Fruit fly (Drosophila melanogaster) whole organism, embryonic: Measurements from ENCODE around the gene Dbp21E2.

ENCODE experiments used
- Atf3 ChIP-seq: fragments of 200-800 bp; sonication (Bioruptor generic); optimal IDR thresholded peaks from 3 replicates; lab custom pipeline; 2016; ENCODE audit warnings: missing biosample characterization, missing genetic modification characterization
- CG12071 ChIP-seq: fragments of 200-800 bp; sonication (Bioruptor generic); optimal IDR thresholded peaks from 3 replicates; lab custom pipeline; 2018; ENCODE audit warnings: missing biosample characterization, mild to moderate bottlenecking, missing genetic modification characterization
- CG1233 ChIP-seq: fragments of 200-800 bp; sonication (Bioruptor generic); optimal IDR thresholded peaks from 4 replicates; lab custom pipeline; 2018; ENCODE audit warnings: missing biosample characterization, mild to moderate bottlenecking, missing genetic modification characterization
- CG1603 ChIP-seq: fragments of 200-800 bp; sonication (Bioruptor generic); optimal IDR thresholded peaks from 2 replicates; lab custom pipeline; 2019; ENCODE audit warnings: missing biosample characterization, mild to moderate bottlenecking, missing genetic modification characterization, moderate library complexity
- CG17359 ChIP-seq: fragments of 200-800 bp; sonication (Bioruptor generic); optimal IDR thresholded peaks from 3 replicates; lab custom pipeline; 2018; ENCODE audit warnings: missing biosample characterization, mild to moderate bottlenecking, missing genetic modification characterization, moderate library complexity
- CG17829 ChIP-seq: fragments of 200-800 bp; optimal IDR thresholded peaks from 2 replicates; lab custom pipeline; 2019; ENCODE audit warnings: missing biosample characterization, mild to moderate bottlenecking, missing genetic modification characterization, moderate library complexity
- CG2199 ChIP-seq: fragments of 200-800 bp; sonication (Bioruptor generic); IDR thresholded peaks from 3 replicates; pipeline ENCODE4 v1.3.6; 2022; ENCODE audit warnings: missing biosample characterization, missing genetic modification characterization
- CG2202 ChIP-seq: fragments of 200-800 bp; sonication (Bioruptor generic); optimal IDR thresholded peaks from 2 replicates; lab custom pipeline; 2018; ENCODE audit warnings: missing biosample characterization, mild to moderate bottlenecking, missing genetic modification characterization
- CG31365 ChIP-seq: fragments of 200-800 bp; sonication (Bioruptor generic); optimal IDR thresholded peaks from 2 replicates; lab custom pipeline; 2018; ENCODE audit warnings: missing biosample characterization, mild to moderate bottlenecking, missing genetic modification characterization
- CG32767 ChIP-seq: fragments of 200-800 bp; sonication (Bioruptor generic); IDR thresholded peaks from 2 replicates; pipeline ENCODE4 v1.3.6; 2022; ENCODE audit warnings: missing biosample characterization, missing genetic modification characterization
- CG33557 ChIP-seq: fragments of 200-800 bp; sonication (Bioruptor generic); optimal IDR thresholded peaks from 2 replicates; lab custom pipeline; 2019; ENCODE audit warnings: missing biosample characterization, mild to moderate bottlenecking, missing genetic modification characterization, moderate library complexity
- CG3407 ChIP-seq: fragments of 200-800 bp; sonication (Bioruptor generic); optimal IDR thresholded peaks from 2 replicates; lab custom pipeline; 2018; ENCODE audit warnings: missing biosample characterization, mild to moderate bottlenecking, missing genetic modification characterization
- CG34376 ChIP-seq: fragments of 200-800 bp; sonication (Bioruptor generic); optimal IDR thresholded peaks from 2 replicates; lab custom pipeline; 2018; ENCODE audit warnings: missing biosample characterization, mild to moderate bottlenecking, missing genetic modification characterization
- CG4617 ChIP-seq: fragments of 200-800 bp; sonication (Bioruptor generic); optimal IDR thresholded peaks from 3 replicates; lab custom pipeline; 2016; ENCODE audit warnings: missing biosample characterization, missing genetic modification characterization, borderline replicate concordance
- CG6254 ChIP-seq: fragments of 200-800 bp; sonication (Bioruptor generic); optimal IDR thresholded peaks from 3 replicates; lab custom pipeline; 2017; ENCODE audit warnings: mild to moderate bottlenecking, missing biosample characterization, missing genetic modification reagents, missing genetic modification characterization
- CG6272 ChIP-seq: fragments of 200-800 bp; sonication (Bioruptor generic); IDR thresholded peaks from 2 replicates; pipeline ENCODE4 v1.3.6; 2022; ENCODE audit warnings: missing biosample characterization, missing genetic modification characterization
- CG8290 ChIP-seq, 3 experiments: fragments of 200-800 bp; sonication (Bioruptor generic); optimal IDR thresholded peaks; 2 replicates each; lab custom pipeline; 2016 to 2019; ENCODE audit warnings: missing biosample characterization in 3 of 3, missing genetic modification characterization in 3 of 3, mild to moderate bottlenecking in 2 of 3, moderate library complexity in 1 of 3
- CG9215 ChIP-seq: fragments of 200-800 bp; sonication (Bioruptor generic); IDR thresholded peaks from 2 replicates; pipeline ENCODE4 v1.3.6; 2022; ENCODE audit warnings: missing biosample characterization, missing genetic modification characterization
- Deaf1 ChIP-seq: fragments of 200-800 bp; optimal IDR thresholded peaks from 3 replicates; lab custom pipeline; 2019; ENCODE audit warnings: missing biosample characterization, mild to moderate bottlenecking, missing genetic modification characterization, moderate library complexity
- Dek ChIP-seq: fragments of 200-800 bp; sonication (Bioruptor generic); optimal IDR thresholded peaks from 3 replicates; lab custom pipeline; 2019; ENCODE audit warnings: missing biosample characterization, mild to moderate bottlenecking, missing genetic modification characterization, moderate library complexity
- Fer2 ChIP-seq: fragments of 200-800 bp; sonication (Bioruptor generic); optimal IDR thresholded peaks from 2 replicates; lab custom pipeline; 2018; ENCODE audit warnings: missing biosample characterization, mild to moderate bottlenecking, missing genetic modification characterization, moderate library complexity
- Max ChIP-seq: fragments of 200-800 bp; sonication (Bioruptor generic); optimal IDR thresholded peaks from 2 replicates; lab custom pipeline; 2016; ENCODE audit warnings: missing biosample characterization, mild to moderate bottlenecking, missing genetic modification characterization
- NC2β ChIP-seq: fragments of 200-800 bp; sonication (Bioruptor generic); optimal IDR thresholded peaks from 2 replicates; lab custom pipeline; 2016; ENCODE audit warnings: missing biosample characterization, missing genetic modification characterization
- Nf-YC ChIP-seq: fragments of 200-800 bp; optimal IDR thresholded peaks from 3 replicates; lab custom pipeline; 2019; ENCODE audit warnings: missing biosample characterization, mild to moderate bottlenecking, missing genetic modification characterization, moderate library complexity
- PHDP ChIP-seq: fragments of 200-800 bp; sonication (Bioruptor generic); optimal IDR thresholded peaks from 3 replicates; lab custom pipeline; 2018; ENCODE audit warnings: missing biosample characterization, mild to moderate bottlenecking, missing genetic modification characterization, moderate library complexity
- Ptx1 ChIP-seq: fragments of 200-800 bp; sonication (Bioruptor generic); IDR thresholded peaks from 2 replicates; pipeline ENCODE4 v1.3.6; 2022; ENCODE audit warnings: missing biosample characterization, missing genetic modification characterization
- YL-1 ChIP-seq: fragments of 200-800 bp; sonication (Bioruptor generic); optimal IDR thresholded peaks from 3 replicates; lab custom pipeline; 2017; ENCODE audit warnings: missing biosample characterization, mild to moderate bottlenecking, missing genetic modification characterization
- chinmo ChIP-seq: fragments of 200-800 bp; sonication (Bioruptor generic); IDR thresholded peaks from 4 replicates; pipeline ENCODE4 v1.3.6; 2022; ENCODE audit warnings: missing biosample characterization, missing genetic modification characterization; ENCODE audit not compliant: partially characterized antibody
- croc ChIP-seq: fragments of 200-800 bp; sonication (Bioruptor generic); conservative IDR thresholded peaks from 3 replicates; pipeline ENCODE4 v1.3.6; 2022; ENCODE audit warnings: missing biosample characterization, missing genetic modification characterization
- dati ChIP-seq: fragments of 200-800 bp; sonication (Bioruptor generic); IDR thresholded peaks from 2 replicates; pipeline ENCODE4 v1.3.6; 2022; ENCODE audit warnings: missing biosample characterization, missing genetic modification characterization
- en ChIP-seq: fragments of 200-800 bp; sonication (Bioruptor generic); optimal IDR thresholded peaks from 2 replicates; lab custom pipeline; 2016; ENCODE audit warnings: missing biosample characterization, missing genetic modification characterization
- ewg ChIP-seq: fragments of 200-800 bp; sonication (Bioruptor generic); optimal IDR thresholded peaks from 3 replicates; lab custom pipeline; 2017; ENCODE audit warnings: mild to moderate bottlenecking, missing biosample characterization, missing genetic modification reagents, missing genetic modification characterization
- fd102C ChIP-seq: fragments of 200-800 bp; sonication (Bioruptor generic); optimal IDR thresholded peaks from 2 replicates; lab custom pipeline; 2018; ENCODE audit warnings: missing biosample characterization, mild to moderate bottlenecking, missing genetic modification characterization, moderate library complexity
- ftz-f1 ChIP-seq: fragments of 200-800 bp; sonication (Bioruptor generic); optimal IDR thresholded peaks from 2 replicates; lab custom pipeline; 2016; ENCODE audit warnings: missing biosample characterization, missing genetic modification characterization
- fu2 ChIP-seq: fragments of 200-800 bp; sonication (Bioruptor generic); optimal IDR thresholded peaks from 2 replicates; lab custom pipeline; 2016; ENCODE audit warnings: missing biosample characterization, missing genetic modification characterization
- gcm ChIP-seq: fragments of 200-800 bp; sonication (Bioruptor generic); optimal IDR thresholded peaks from 2 replicates; lab custom pipeline; 2019; ENCODE audit warnings: missing biosample characterization, mild to moderate bottlenecking, missing genetic modification characterization, moderate library complexity
- gfzf ChIP-seq: fragments of 200-800 bp; sonication (Bioruptor generic); optimal IDR thresholded peaks from 2 replicates; lab custom pipeline; 2016; ENCODE audit warnings: missing biosample characterization, mild to moderate bottlenecking, missing genetic modification characterization, moderate library complexity
- jumu ChIP-seq: fragments of 200-800 bp; sonication (Bioruptor generic); optimal IDR thresholded peaks from 3 replicates; lab custom pipeline; 2016; ENCODE audit warnings: missing biosample characterization, missing genetic modification characterization
- kay ChIP-seq: fragments of 200-800 bp; sonication (Bioruptor generic); optimal IDR thresholded peaks from 2 replicates; lab custom pipeline; 2016; ENCODE audit warnings: missing biosample characterization, missing genetic modification characterization
- mirr ChIP-seq: fragments of 200-800 bp; sonication (Bioruptor generic); optimal IDR thresholded peaks from 3 replicates; lab custom pipeline; 2018; ENCODE audit warnings: missing biosample characterization, mild to moderate bottlenecking, missing genetic modification characterization
- sc ChIP-seq, 3 experiments: fragments of >200 bp in 2 of 3; fragments of 200-800 bp in 1 of 3; sonication (Bioruptor generic) in 1 of 3; optimal IDR thresholded peaks; 2 replicates in 2 of 3; 3 replicates in 1 of 3; lab custom pipeline; 2017; ENCODE audit warnings: mild to moderate bottlenecking in 1 of 3, missing biosample characterization in 1 of 3, missing genetic modification characterization in 1 of 3, missing genetic modification reagents in 1 of 3
- sima ChIP-seq: fragments of 200-800 bp; sonication (Bioruptor generic); optimal IDR thresholded peaks from 2 replicates; lab custom pipeline; 2016; ENCODE audit warnings: missing biosample characterization, missing genetic modification characterization
- slou ChIP-seq: fragments of 200-800 bp; sonication (Bioruptor generic); optimal IDR thresholded peaks from 3 replicates; lab custom pipeline; 2016; ENCODE audit warnings: missing biosample characterization, missing genetic modification characterization
- sr ChIP-seq: fragments of 200-800 bp; sonication (Bioruptor generic); IDR thresholded peaks from 3 replicates; pipeline ENCODE4 v1.3.6; 2022; ENCODE audit warnings: missing biosample characterization, missing genetic modification characterization
- ssp ChIP-seq: fragments of 200-800 bp; sonication (Bioruptor generic); IDR thresholded peaks from 2 replicates; pipeline ENCODE4 v1.3.6; 2022; ENCODE audit warnings: missing biosample characterization, missing genetic modification characterization
- tio ChIP-seq: fragments of 200-800 bp; sonication (Bioruptor generic); optimal IDR thresholded peaks from 2 replicates; lab custom pipeline; 2017; ENCODE audit warnings: missing biosample characterization, missing genetic modification characterization, inconsistent platforms
- trh ChIP-seq: fragments of 200-800 bp; sonication (Bioruptor generic); optimal IDR thresholded peaks from 2 replicates; lab custom pipeline; 2016; ENCODE audit warnings: missing biosample characterization, missing genetic modification characterization
- unc-4 ChIP-seq: fragments of 200-800 bp; sonication (Bioruptor generic); IDR thresholded peaks from 2 replicates; pipeline ENCODE4 v1.3.6; 2022; ENCODE audit warnings: missing biosample characterization, missing genetic modification characterization; ENCODE audit not compliant: partially characterized antibody
- zfh1 ChIP-seq: fragments of 200-800 bp; sonication (Bioruptor generic); IDR thresholded peaks from 3 replicates; pipeline ENCODE4 v1.3.6; 2022; ENCODE audit warnings: missing biosample characterization, missing genetic modification characterization

Dbp21E2 gene

dm6 chr2L:850727-851257 lies 39.4 kb downstream of the Dbp21E2 start, which contains the start of gene drongo:
Gene drongo (minus strand): TSS chr2L:851071.
- TF ChIP-seq CG8290 (GFP tag; optimal IDR thresholded peaks at IDR 0.05; lab: Kevin White, UChicago) (peak; percentile 38), CG8290 (tag; optimal IDR thresholded peaks at IDR 0.05; lab: Kevin White, UChicago) (peak; percentile 47 to 85), ewg (peak; percentile 15), CG12071 (peak; percentile 38), fu2 (GFP tag; lab: Kevin White, UChicago) (no peak), YL-1 (GFP tag; lab: Kevin White, UChicago) (peak; percentile 37), CG9215 (GFP tag; lab: Robert Waterston, UW) (no peak), CG17829 (tag; lab: Kevin White, UChicago) (peak; percentile 58), trh (GFP tag; lab: Kevin White, UChicago) (no peak), CG2199 (GFP tag; lab: Robert Waterston, UW) (peak; percentile 73; the same call in 1 of the 3 replicates), Dek (no peak), Atf3 (GFP tag; lab: Kevin White, UChicago) (no peak), CG4617 (GFP tag; lab: Kevin White, UChicago) (peak; percentile 4), CG2202 (tag; lab: Kevin White, UChicago) (peak; percentile 34), gfzf (GFP tag; lab: Kevin White, UChicago) (peak; percentile 100), CG3407 (GFP tag; lab: Kevin White, UChicago) (peak; percentile 5), dati (GFP tag; lab: Robert Waterston, UW) (no peak), CG34376 (GFP tag; lab: Kevin White, UChicago) (peak; percentile 57), CG32767 (no peak), CG31365 (peak; percentile 6), Ptx1 (no peak), Deaf1 (peak; percentile 82), CG17359 (tag; lab: Kevin White, UChicago) (peak; percentile 9), jumu (no peak), NC2β (GFP tag; lab: Kevin White, UChicago) (peak; percentile 53), slou (GFP tag; lab: Kevin White, UChicago) (no peak), zfh1 (GFP tag; lab: Robert Waterston, UW) (0 out of 3 replicates have a peak, but pooled peaks have one; percentile 43), en (GFP tag; lab: Kevin White, UChicago) (no peak), Nf-YC (peak; percentile 60), sr (GFP tag; lab: Robert Waterston, UW) (no peak; the same call in 2 of the 3 replicates), PHDP (tag; lab: Kevin White, UChicago) (peak; percentile 55), croc (GFP tag; lab: Robert Waterston, UW) (no peak), sima (GFP tag; lab: Kevin White, UChicago) (no peak), tio (GFP tag; lab: Kevin White, UChicago) (no peak), CG1603 (peak; percentile 86), CG33557 (peak; percentile 33), ftz-f1 (GFP tag; lab: Kevin White, UChicago) (peak; percentile 9), unc-4 (peak; percentile 49), mirr (peak; percentile 64), fd102C (GFP tag; lab: Kevin White, UChicago) (no peak), gcm (peak; percentile 33), ssp (GFP tag; lab: Robert Waterston, UW) (no peak), sc (optimal IDR thresholded peaks at IDR 0.05; lab: Kevin White, UChicago) (no peak), sc (GFP tag; optimal IDR thresholded peaks at IDR 0.05; lab: Kevin White, UChicago) (no peak), chinmo (GFP tag; lab: Robert Waterston, UW) (peak; percentile 87), CG6254 (GFP tag; lab: Kevin White, UChicago) (no peak), CG6272 (GFP tag; lab: Robert Waterston, UW) (no peak; the same call in 1 of the 2 replicates), kay (GFP tag; lab: Kevin White, UChicago) (peak; percentile 14), CG1233 (GFP tag; lab: Kevin White, UChicago) (no peak), Max (GFP tag; lab: Kevin White, UChicago) (no peak), Fer2 (tag; lab: Kevin White, UChicago) (no peak)
